Fruit fly (Drosophila melanogaster) whole organism, embryonic: ENCODE data around the gene CG42237.

Source experiments
- Aef1 ChIP-seq: fragments of 200-800 bp; sonication (Bioruptor generic); IDR thresholded peaks from 3 replicates; pipeline ENCODE4 v1.3.6; 2022; ENCODE audit warnings: missing biosample characterization, missing genetic modification characterization
- CG10321 ChIP-seq: fragments of 200-800 bp; sonication (Bioruptor generic); IDR thresholded peaks from 2 replicates; pipeline ENCODE4 v1.3.6; 2022; ENCODE audit warnings: missing biosample characterization, missing genetic modification characterization
- CG10543 ChIP-seq: fragments of 200-800 bp; sonication (Bioruptor generic); optimal IDR thresholded peaks from 3 replicates; lab custom pipeline; 2017; ENCODE audit warnings: missing biosample characterization, mild to moderate bottlenecking, missing genetic modification characterization, moderate library complexity
- CG12071 ChIP-seq: fragments of 200-800 bp; sonication (Bioruptor generic); optimal IDR thresholded peaks from 3 replicates; lab custom pipeline; 2018; ENCODE audit warnings: missing biosample characterization, mild to moderate bottlenecking, missing genetic modification characterization
- CG12104 ChIP-seq: fragments of 200-800 bp; sonication (Bioruptor generic); optimal IDR thresholded peaks from 3 replicates; lab custom pipeline; 2016; ENCODE audit warnings: missing biosample characterization, missing genetic modification characterization
- CG12391 ChIP-seq: fragments of 200-800 bp; sonication (Bioruptor generic); optimal IDR thresholded peaks from 3 replicates; lab custom pipeline; 2018; ENCODE audit warnings: missing biosample characterization, mild to moderate bottlenecking, missing genetic modification characterization, moderate library complexity
- CG12942 ChIP-seq: fragments of 200-800 bp; sonication (Bioruptor generic); optimal IDR thresholded peaks from 3 replicates; lab custom pipeline; 2016; ENCODE audit warnings: missing biosample characterization, missing genetic modification characterization
- CG13296 ChIP-seq: fragments of 200-800 bp; sonication (Bioruptor generic); optimal IDR thresholded peaks from 3 replicates; lab custom pipeline; 2018; ENCODE audit warnings: missing biosample characterization, mild to moderate bottlenecking, missing genetic modification characterization
- CG14667 ChIP-seq: fragments of 200-800 bp; sonication (Bioruptor generic); IDR thresholded peaks from 2 replicates; pipeline ENCODE4 v1.3.6; 2022; ENCODE audit warnings: missing biosample characterization, missing genetic modification characterization
- CG15269 ChIP-seq: fragments of 200-800 bp; sonication (Bioruptor generic); optimal IDR thresholded peaks from 2 replicates; lab custom pipeline; 2018; ENCODE audit warnings: missing biosample characterization, mild to moderate bottlenecking, missing genetic modification characterization, moderate library complexity
- CG17361 ChIP-seq: fragments of 200-800 bp; sonication (Bioruptor generic); IDR thresholded peaks from 3 replicates; pipeline ENCODE4 v1.3.6; 2022; ENCODE audit warnings: missing biosample characterization, missing genetic modification characterization
- CG1792 ChIP-seq: fragments of 200-800 bp; sonication (Bioruptor generic); optimal IDR thresholded peaks from 2 replicates; lab custom pipeline; 2016; ENCODE audit warnings: missing biosample characterization, missing genetic modification characterization
- CG18619 ChIP-seq: fragments of 200-800 bp; sonication (Bioruptor generic); optimal IDR thresholded peaks from 3 replicates; lab custom pipeline; 2017; ENCODE audit warnings: missing biosample characterization, mild to moderate bottlenecking, missing genetic modification characterization
- CG2116 ChIP-seq: fragments of 200-800 bp; sonication (Bioruptor generic); optimal IDR thresholded peaks from 3 replicates; lab custom pipeline; 2018; ENCODE audit warnings: missing biosample characterization, mild to moderate bottlenecking, missing genetic modification characterization
- CG2199 ChIP-seq: fragments of 200-800 bp; sonication (Bioruptor generic); IDR thresholded peaks from 3 replicates; pipeline ENCODE4 v1.3.6; 2022; ENCODE audit warnings: missing biosample characterization, missing genetic modification characterization
- CG2712 ChIP-seq: fragments of 200-800 bp; optimal IDR thresholded peaks from 3 replicates; lab custom pipeline; 2019; ENCODE audit warnings: missing biosample characterization, mild to moderate bottlenecking, missing genetic modification characterization, moderate library complexity
- CG31441 ChIP-seq: fragments of 200-800 bp; sonication (Bioruptor generic); IDR thresholded peaks from 2 replicates; pipeline ENCODE4 v1.3.6; 2022; ENCODE audit warnings: missing biosample characterization, missing genetic modification characterization
- CG3726 ChIP-seq: fragments of 200-800 bp; sonication (Bioruptor generic); IDR thresholded peaks from 3 replicates; pipeline ENCODE4, ENCODE4 v1.3.6; 2022; ENCODE audit warnings: missing biosample characterization, missing genetic modification characterization
- CG3838 ChIP-seq: fragments of 200-800 bp; sonication (Bioruptor generic); optimal IDR thresholded peaks from 3 replicates; lab custom pipeline; 2016; ENCODE audit warnings: missing biosample characterization, missing genetic modification characterization
- CG4282 ChIP-seq: fragments of 200-800 bp; sonication (Bioruptor generic); optimal IDR thresholded peaks from 2 replicates; lab custom pipeline; 2016; ENCODE audit warnings: missing biosample characterization, missing genetic modification characterization
- CG7372 ChIP-seq: fragments of 200-800 bp; sonication (Bioruptor generic); IDR thresholded peaks from 2 replicates; pipeline ENCODE4 v1.3.6; 2022; ENCODE audit warnings: missing biosample characterization, missing genetic modification characterization
- CG9437 ChIP-seq: fragments of 200-800 bp; sonication (Bioruptor generic); optimal IDR thresholded peaks from 2 replicates; lab custom pipeline; 2018; ENCODE audit warnings: missing biosample characterization, mild to moderate bottlenecking, missing genetic modification characterization
- CG9876 ChIP-seq: fragments of 200-800 bp; sonication (Bioruptor generic); optimal IDR thresholded peaks from 2 replicates; lab custom pipeline; 2016; ENCODE audit warnings: missing biosample characterization, missing genetic modification characterization
- Drgx ChIP-seq: fragments of 200-800 bp; sonication (Bioruptor generic); IDR thresholded peaks from 2 replicates; pipeline ENCODE4 v1.3.6; 2022; ENCODE audit warnings: missing biosample characterization, missing genetic modification characterization
- Ets97D ChIP-seq: fragments of 200-800 bp; sonication (Bioruptor generic); optimal IDR thresholded peaks from 3 replicates; lab custom pipeline; 2016; ENCODE audit warnings: missing biosample characterization, missing genetic modification characterization
- HLH4C ChIP-seq: fragments of 200-800 bp; sonication (Bioruptor generic); IDR thresholded peaks from 3 replicates; pipeline ENCODE4 v1.3.6; 2022; ENCODE audit warnings: missing biosample characterization, missing genetic modification characterization; ENCODE audit not compliant: partially characterized antibody
- Med ChIP-seq: fragments of 200-800 bp; sonication (Bioruptor generic); peaks from one replicate; lab custom pipeline; 2016; ENCODE audit warnings: missing biosample characterization, missing genetic modification characterization, mild to moderate bottlenecking, inconsistent platforms, moderate library complexity
- NC2α ChIP-seq: fragments of 200-800 bp; sonication (Bioruptor generic); optimal IDR thresholded peaks from 2 replicates; lab custom pipeline; 2016; ENCODE audit warnings: missing biosample characterization, missing genetic modification characterization
- Nf-YA ChIP-seq: fragments of 200-800 bp; sonication (Bioruptor generic); IDR thresholded peaks from 2 replicates; pipeline ENCODE4 v1.3.6; 2022; ENCODE audit warnings: missing biosample characterization, missing genetic modification characterization
- Nf-YB ChIP-seq: fragments of 200-800 bp; sonication (Bioruptor generic); optimal IDR thresholded peaks from 3 replicates; lab custom pipeline; 2019; ENCODE audit warnings: missing biosample characterization, mild to moderate bottlenecking, missing genetic modification characterization, moderate library complexity
- NfI ChIP-seq: fragments of 200-800 bp; sonication (Bioruptor generic); optimal IDR thresholded peaks from 3 replicates; lab custom pipeline; 2018; ENCODE audit warnings: missing biosample characterization, mild to moderate bottlenecking, missing genetic modification characterization, moderate library complexity
- Ssrp ChIP-seq: fragments of 200-800 bp; sonication (Bioruptor generic); optimal IDR thresholded peaks from 2 replicates; lab custom pipeline; 2018; ENCODE audit warnings: missing biosample characterization, mild to moderate bottlenecking, missing genetic modification characterization, moderate library complexity
- Tbp ChIP-seq: fragments of >200 bp; optimal IDR thresholded peaks from 2 replicates; lab custom pipeline; 2018; ENCODE audit warnings: missing biosample characterization, missing genetic modification characterization
- br ChIP-seq: fragments of >200 bp; optimal IDR thresholded peaks from 2 replicates; lab custom pipeline; 2017
- crol ChIP-seq: fragments of 200-800 bp; sonication (Bioruptor generic); IDR thresholded peaks from 2 replicates; pipeline ENCODE4 v1.3.6; 2022; ENCODE audit warnings: missing biosample characterization, missing genetic modification characterization
- dmrt11E ChIP-seq: fragments of 200-800 bp; sonication (Bioruptor generic); optimal IDR thresholded peaks from 3 replicates; lab custom pipeline; 2018; ENCODE audit warnings: missing biosample characterization, mild to moderate bottlenecking, missing genetic modification characterization, moderate library complexity
- en ChIP-seq: fragments of 200-800 bp; sonication (Bioruptor generic); optimal IDR thresholded peaks from 2 replicates; lab custom pipeline; 2016; ENCODE audit warnings: missing biosample characterization, missing genetic modification characterization
- fd102C ChIP-seq: fragments of 200-800 bp; sonication (Bioruptor generic); optimal IDR thresholded peaks from 2 replicates; lab custom pipeline; 2018; ENCODE audit warnings: missing biosample characterization, mild to moderate bottlenecking, missing genetic modification characterization, moderate library complexity
- ftz-f1 ChIP-seq: fragments of 200-800 bp; sonication (Bioruptor generic); optimal IDR thresholded peaks from 2 replicates; lab custom pipeline; 2016; ENCODE audit warnings: missing biosample characterization, missing genetic modification characterization
- jumu ChIP-seq: fragments of 200-800 bp; sonication (Bioruptor generic); optimal IDR thresholded peaks from 3 replicates; lab custom pipeline; 2016; ENCODE audit warnings: missing biosample characterization, missing genetic modification characterization
- ken ChIP-seq: fragments of 200-800 bp; sonication (Bioruptor generic); IDR thresholded peaks from 3 replicates; pipeline ENCODE4 v1.3.6; 2022; ENCODE audit warnings: missing biosample characterization, missing genetic modification characterization
- klu ChIP-seq: fragments of 200-800 bp; sonication (Bioruptor generic); IDR thresholded peaks from 2 replicates; pipeline ENCODE4 v1.3.6; 2022; ENCODE audit warnings: missing biosample characterization, missing genetic modification characterization
- lbe ChIP-seq: fragments of 200-800 bp; sonication (Bioruptor generic); optimal IDR thresholded peaks from 2 replicates; lab custom pipeline; 2016; ENCODE audit warnings: missing biosample characterization, mild to moderate bottlenecking, missing genetic modification characterization
- otp ChIP-seq: fragments of 200-800 bp; sonication (Bioruptor generic); IDR thresholded peaks from 3 replicates; pipeline ENCODE4, ENCODE4 v1.3.6; 2022; ENCODE audit warnings: missing biosample characterization, missing genetic modification characterization
- pho ChIP-seq: fragments of 200-800 bp; sonication (Bioruptor generic); optimal IDR thresholded peaks from 2 replicates; lab custom pipeline; 2016; ENCODE audit warnings: missing biosample characterization, missing genetic modification characterization
- sd ChIP-seq: fragments of 200-800 bp; sonication (Bioruptor generic); optimal IDR thresholded peaks from 3 replicates; lab custom pipeline; 2018; ENCODE audit warnings: missing biosample characterization, mild to moderate bottlenecking, missing genetic modification characterization, moderate library complexity
- shn ChIP-seq: fragments of 200-800 bp; sonication (Bioruptor generic); optimal IDR thresholded peaks from 3 replicates; lab custom pipeline; 2016; ENCODE audit warnings: missing biosample characterization, missing genetic modification characterization
- sr ChIP-seq: fragments of 200-800 bp; sonication (Bioruptor generic); IDR thresholded peaks from 3 replicates; pipeline ENCODE4 v1.3.6; 2022; ENCODE audit warnings: missing biosample characterization, missing genetic modification characterization
- sug ChIP-seq: fragments of 200-800 bp; optimal IDR thresholded peaks from 2 replicates; lab custom pipeline; 2019; ENCODE audit warnings: missing biosample characterization, mild to moderate bottlenecking, missing genetic modification characterization, moderate library complexity
- wek ChIP-seq: fragments of 200-800 bp; sonication (Bioruptor generic); optimal IDR thresholded peaks from 3 replicates; lab custom pipeline; 2018; ENCODE audit warnings: missing biosample characterization, mild to moderate bottlenecking, missing genetic modification characterization, moderate library complexity
- yki ChIP-seq: fragments of >200 bp; optimal IDR thresholded peaks from 3 replicates; lab custom pipeline; 2018
- zfh1 ChIP-seq: fragments of 200-800 bp; sonication (Bioruptor generic); IDR thresholded peaks from 3 replicates; pipeline ENCODE4 v1.3.6; 2022; ENCODE audit warnings: missing biosample characterization, missing genetic modification characterization

The CG42237 gene

dm6 chrX:13088025-13088805 is 26.7 kb upstream of the CG42237 start (continued):
- TF ChIP-seq HLH4C (GFP tag; lab: Robert Waterston, UW) (no peak), CG31441 (no peak; the same call in 1 of the 2 replicates), CG17361 (GFP tag; lab: Robert Waterston, UW) (peak; percentile 39; the same call in 1 of the 3 replicates), crol (peak; percentile 92), CG2116 (GFP tag; lab: Kevin White, UChicago) (no peak), wek (GFP tag; lab: Kevin White, UChicago) (peak; percentile 56), CG10321 (no peak), Ets97D (GFP tag; lab: Kevin White, UChicago) (no peak), ftz-f1 (GFP tag; lab: Kevin White, UChicago) (no peak), CG12071 (peak; percentile 45), Nf-YB (no peak), Nf-YA (GFP tag; lab: Robert Waterston, UW) (no peak), Med (peak; percentile 57), jumu (GFP tag; lab: Kevin White, UChicago) (peak; percentile 27), shn (GFP tag; lab: Kevin White, UChicago) (no peak), CG3838 (GFP tag; lab: Kevin White, UChicago) (no peak), dmrt11E (tag; lab: Kevin White, UChicago) (no peak), CG2712 (peak; percentile 26), fd102C (GFP tag; lab: Kevin White, UChicago) (no peak), CG12104 (GFP tag; lab: Kevin White, UChicago) (peak; percentile 14), zfh1 (no peak), yki (lab: Kevin White, UChicago) (no peak), ken (GFP tag; lab: Robert Waterston, UW) (no peak), sr (GFP tag; lab: Robert Waterston, UW) (no peak), NC2α (GFP tag; lab: Kevin White, UChicago) (no peak), CG13296 (GFP tag; lab: Kevin White, UChicago) (no peak), CG14667 (GFP tag; lab: Robert Waterston, UW) (no peak), otp (GFP tag; lab: Robert Waterston, UW) (no peak), CG4282 (GFP tag; lab: Kevin White, UChicago) (peak; percentile 16), pho (no peak), NfI (peak; percentile 54), CG2199 (GFP tag; lab: Robert Waterston, UW) (no peak; the same call in 2 of the 3 replicates), klu (GFP tag; lab: Robert Waterston, UW) (no peak), Aef1 (no peak), CG1792 (no peak), CG15269 (tag; lab: Kevin White, UChicago) (peak; percentile 57), Drgx (GFP tag; lab: Robert Waterston, UW) (no peak), sd (no peak), CG3726 (GFP tag; lab: Robert Waterston, UW) (no peak), CG18619 (GFP tag; lab: Kevin White, UChicago) (no peak), CG12942 (GFP tag; lab: Kevin White, UChicago) (no peak), CG9437 (GFP tag; lab: Kevin White, UChicago) (peak; percentile 18), br (lab: Kevin White, UChicago) (no peak), Tbp (GFP tag; lab: Kevin White, UChicago) (no peak), CG7372 (GFP tag; lab: Robert Waterston, UW) (no peak), en (no peak), CG9876 (GFP tag; lab: Kevin White, UChicago) (no peak), CG10543 (GFP tag; lab: Kevin White, UChicago) (peak; percentile 12), Ssrp (peak; percentile 27), lbe (GFP tag; lab: Kevin White, UChicago) (no peak), sug (tag; lab: Kevin White, UChicago) (peak; percentile 54), CG12391 (tag; lab: Kevin White, UChicago) (peak; percentile 20)
